Fruit fly (Drosophila melanogaster) whole organism, embryonic: ENCODE results near the gene CG12017.

ENCODE experiments used
- CG10565 ChIP-seq: fragments of 200-800 bp; sonication (Bioruptor generic); optimal IDR thresholded peaks from 3 replicates; lab custom pipeline; 2016; ENCODE audit warnings: missing biosample characterization, mild to moderate bottlenecking, missing genetic modification characterization
- CG11093 ChIP-seq: fragments of 200-800 bp; sonication (Bioruptor generic); IDR thresholded peaks from 3 replicates; pipeline ENCODE4 v1.3.6; 2022; ENCODE audit warnings: missing biosample characterization, missing genetic modification characterization
- CG11398 ChIP-seq: fragments of 200-800 bp; sonication (Bioruptor generic); optimal IDR thresholded peaks from 2 replicates; lab custom pipeline; 2016; ENCODE audit warnings: missing biosample characterization, missing genetic modification characterization
- CG11504 ChIP-seq: fragments of 200-800 bp; sonication (Bioruptor generic); optimal IDR thresholded peaks from 3 replicates; lab custom pipeline; 2019; ENCODE audit warnings: missing biosample characterization, mild to moderate bottlenecking, missing genetic modification characterization, moderate library complexity
- CG12104 ChIP-seq: fragments of 200-800 bp; sonication (Bioruptor generic); optimal IDR thresholded peaks from 3 replicates; lab custom pipeline; 2016; ENCODE audit warnings: missing biosample characterization, missing genetic modification characterization
- CG1602 ChIP-seq: fragments of 200-800 bp; sonication (Bioruptor generic); optimal IDR thresholded peaks from 3 replicates; lab custom pipeline; 2016; ENCODE audit warnings: missing biosample characterization, missing genetic modification characterization
- CG17802 ChIP-seq: fragments of 200-800 bp; sonication (Bioruptor generic); optimal IDR thresholded peaks from 2 replicates; lab custom pipeline; 2018; ENCODE audit warnings: missing biosample characterization, mild to moderate bottlenecking, missing genetic modification characterization, moderate library complexity
- CG17912 ChIP-seq: fragments of 200-800 bp; sonication (Bioruptor generic); optimal IDR thresholded peaks from 2 replicates; lab custom pipeline; 2018; ENCODE audit warnings: missing biosample characterization, mild to moderate bottlenecking, missing genetic modification characterization
- CG18476 ChIP-seq: fragments of 200-800 bp; sonication (Bioruptor generic); optimal IDR thresholded peaks from 2 replicates; lab custom pipeline; 2016; ENCODE audit warnings: missing biosample characterization, mild to moderate bottlenecking, missing genetic modification characterization
- CG31224 ChIP-seq: fragments of 200-800 bp; sonication (Bioruptor generic); IDR thresholded peaks from 2 replicates; pipeline ENCODE4 v1.3.6; 2022; ENCODE audit warnings: missing biosample characterization, missing genetic modification characterization
- CG33213 ChIP-seq: fragments of 200-800 bp; sonication (Bioruptor generic); optimal IDR thresholded peaks from 3 replicates; lab custom pipeline; 2016; ENCODE audit warnings: missing biosample characterization, missing genetic modification characterization
- CG4424 ChIP-seq: fragments of 200-800 bp; sonication (Bioruptor generic); optimal IDR thresholded peaks from 3 replicates; lab custom pipeline; 2016; ENCODE audit warnings: missing biosample characterization, missing genetic modification characterization
- CG5953 ChIP-seq: fragments of 200-800 bp; sonication (Bioruptor generic); IDR thresholded peaks from 2 replicates; pipeline ENCODE4 v1.3.6; 2022; ENCODE audit warnings: missing biosample characterization, missing genetic modification characterization
- CG6254 ChIP-seq: fragments of 200-800 bp; sonication (Bioruptor generic); optimal IDR thresholded peaks from 3 replicates; lab custom pipeline; 2017; ENCODE audit warnings: mild to moderate bottlenecking, missing biosample characterization, missing genetic modification reagents, missing genetic modification characterization
- CkIIα-i1 ChIP-seq: fragments of 200-800 bp; sonication (Bioruptor generic); IDR thresholded peaks from 2 replicates; pipeline ENCODE4 v1.3.6; 2022; ENCODE audit warnings: missing biosample characterization, missing genetic modification characterization
- Doc2 ChIP-seq: fragments of 200-800 bp; sonication (Bioruptor generic); IDR thresholded peaks from 2 replicates; pipeline ENCODE4 v1.3.6; 2022; ENCODE audit warnings: missing biosample characterization, missing genetic modification characterization
- Drgx ChIP-seq: fragments of 200-800 bp; sonication (Bioruptor generic); IDR thresholded peaks from 2 replicates; pipeline ENCODE4 v1.3.6; 2022; ENCODE audit warnings: missing biosample characterization, missing genetic modification characterization
- GATAe ChIP-seq: fragments of 200-800 bp; sonication (Bioruptor generic); conservative IDR thresholded peaks from 2 replicates; pipeline ENCODE4 v1.3.6; 2022; ENCODE audit warnings: missing biosample characterization, missing genetic modification characterization
- Hmx ChIP-seq: fragments of 200-800 bp; sonication (Bioruptor generic); optimal IDR thresholded peaks from 2 replicates; lab custom pipeline; 2016; ENCODE audit warnings: missing biosample characterization, missing genetic modification characterization
- Jarid2 ChIP-seq: fragments of 200-800 bp; sonication (Bioruptor generic); optimal IDR thresholded peaks from 3 replicates; lab custom pipeline; 2017; ENCODE audit warnings: mild to moderate bottlenecking, missing biosample characterization, missing genetic modification reagents, missing genetic modification characterization
- Lhr ChIP-seq: fragments of 200-800 bp; sonication (Bioruptor generic); optimal IDR thresholded peaks from 3 replicates; lab custom pipeline; 2017; ENCODE audit warnings: mild to moderate bottlenecking, missing biosample characterization, missing genetic modification reagents, missing genetic modification characterization
- Med ChIP-seq: fragments of 200-800 bp; sonication (Bioruptor generic); peaks from one replicate; lab custom pipeline; 2016; ENCODE audit warnings: missing biosample characterization, missing genetic modification characterization, mild to moderate bottlenecking, inconsistent platforms, moderate library complexity
- Nf-YB ChIP-seq: fragments of 200-800 bp; sonication (Bioruptor generic); optimal IDR thresholded peaks from 3 replicates; lab custom pipeline; 2019; ENCODE audit warnings: missing biosample characterization, mild to moderate bottlenecking, missing genetic modification characterization, moderate library complexity
- PHDP ChIP-seq: fragments of 200-800 bp; sonication (Bioruptor generic); optimal IDR thresholded peaks from 3 replicates; lab custom pipeline; 2018; ENCODE audit warnings: missing biosample characterization, mild to moderate bottlenecking, missing genetic modification characterization, moderate library complexity
- Tbp ChIP-seq: fragments of >200 bp; optimal IDR thresholded peaks from 2 replicates; lab custom pipeline; 2018; ENCODE audit warnings: missing biosample characterization, missing genetic modification characterization
- ac ChIP-seq: fragments of 200-800 bp; sonication (Bioruptor generic); optimal IDR thresholded peaks from 3 replicates; lab custom pipeline; 2017; ENCODE audit warnings: missing biosample characterization, mild to moderate bottlenecking, missing genetic modification characterization
- bab2 ChIP-seq: fragments of 200-800 bp; sonication (Bioruptor generic); optimal IDR thresholded peaks from 2 replicates; lab custom pipeline; 2016; ENCODE audit warnings: missing biosample characterization, missing genetic modification characterization
- crp ChIP-seq, 2 experiments: fragments of 200-800 bp; sonication (Bioruptor generic); optimal IDR thresholded peaks; 2 replicates in 1 of 2; 3 replicates in 1 of 2; lab custom pipeline; 2017; ENCODE audit warnings: missing biosample characterization in 2 of 2, missing genetic modification characterization in 2 of 2, mild to moderate bottlenecking in 1 of 2, moderate library complexity in 1 of 2
- dm ChIP-seq: fragments of 200-800 bp; sonication (Bioruptor generic); optimal IDR thresholded peaks from 3 replicates; lab custom pipeline; 2016; ENCODE audit warnings: missing biosample characterization, missing genetic modification characterization
- dmrt11E ChIP-seq: fragments of 200-800 bp; sonication (Bioruptor generic); optimal IDR thresholded peaks from 3 replicates; lab custom pipeline; 2018; ENCODE audit warnings: missing biosample characterization, mild to moderate bottlenecking, missing genetic modification characterization, moderate library complexity
- ftz-f1 ChIP-seq: fragments of 200-800 bp; sonication (Bioruptor generic); optimal IDR thresholded peaks from 2 replicates; lab custom pipeline; 2016; ENCODE audit warnings: missing biosample characterization, missing genetic modification characterization
- gfzf ChIP-seq: fragments of 200-800 bp; sonication (Bioruptor generic); optimal IDR thresholded peaks from 2 replicates; lab custom pipeline; 2016; ENCODE audit warnings: missing biosample characterization, mild to moderate bottlenecking, missing genetic modification characterization, moderate library complexity
- her ChIP-seq: fragments of 200-800 bp; sonication (Bioruptor generic); optimal IDR thresholded peaks from 2 replicates; lab custom pipeline; 2016; ENCODE audit warnings: missing biosample characterization, missing genetic modification characterization
- hth ChIP-seq: fragments of >200 bp; optimal IDR thresholded peaks from 2 replicates; lab custom pipeline; 2017; ENCODE audit warnings: inconsistent platforms
- insv ChIP-seq, 2 experiments: fragments of 200-800 bp; sonication (Bioruptor generic); optimal IDR thresholded peaks; 3 replicates each; lab custom pipeline; 2016 to 2018; ENCODE audit warnings: missing biosample characterization in 2 of 2, missing genetic modification characterization in 2 of 2
- jigr1 ChIP-seq: fragments of 200-800 bp; sonication (Bioruptor generic); IDR thresholded peaks from 3 replicates; pipeline ENCODE4 v1.3.6; 2022; ENCODE audit warnings: missing biosample characterization, missing genetic modification characterization
- lbe ChIP-seq: fragments of 200-800 bp; sonication (Bioruptor generic); optimal IDR thresholded peaks from 2 replicates; lab custom pipeline; 2016; ENCODE audit warnings: missing biosample characterization, mild to moderate bottlenecking, missing genetic modification characterization
- luna ChIP-seq: fragments of 200-800 bp; sonication (Bioruptor generic); optimal IDR thresholded peaks from 2 replicates; lab custom pipeline; 2016; ENCODE audit warnings: missing biosample characterization, missing genetic modification characterization
- pan ChIP-seq, 4 experiments: fragments of >200 bp in 3 of 4; fragments of 200-800 bp in 1 of 4; sonication (Bioruptor generic) in 1 of 4; optimal IDR thresholded peaks in 3 of 4; IDR thresholded peaks in 1 of 4; 2 replicates each; pipeline versions ENCODE4 v1.3.6 to Lab custom; 2017 to 2022; ENCODE audit warnings: missing biosample characterization in 2 of 4, missing genetic modification characterization in 2 of 4, mixed read lengths in 1 of 4
- pb ChIP-seq: fragments of 200-800 bp; sonication (Bioruptor generic); optimal IDR thresholded peaks from 3 replicates; lab custom pipeline; 2016; ENCODE audit warnings: missing biosample characterization, missing genetic modification characterization
- peb ChIP-seq: fragments of 200-800 bp; sonication (Bioruptor generic); IDR thresholded peaks from 2 replicates; pipeline ENCODE4 v1.3.6; 2022; ENCODE audit warnings: missing biosample characterization, missing genetic modification characterization
- repo ChIP-seq: fragments of 200-800 bp; sonication (Bioruptor generic); optimal IDR thresholded peaks from 2 replicates; lab custom pipeline; 2016; ENCODE audit warnings: missing biosample characterization, missing genetic modification characterization
- row ChIP-seq: fragments of 200-800 bp; sonication (Bioruptor generic); IDR thresholded peaks from 3 replicates; pipeline ENCODE4 v1.3.6; 2022; ENCODE audit warnings: missing biosample characterization, missing genetic modification characterization
- schlank ChIP-seq: fragments of 200-800 bp; sonication (Bioruptor generic); optimal IDR thresholded peaks from 2 replicates; lab custom pipeline; 2018; ENCODE audit warnings: missing biosample characterization, mild to moderate bottlenecking, missing genetic modification characterization
- sens ChIP-seq: fragments of 200-800 bp; sonication (Bioruptor generic); peaks from one replicate; lab custom pipeline; 2016; ENCODE audit warnings: missing biosample characterization, missing genetic modification characterization
- sna ChIP-seq: fragments of 200-800 bp; sonication (Bioruptor generic); IDR thresholded peaks from 2 replicates; pipeline ENCODE4 v1.3.6; 2022; ENCODE audit warnings: missing biosample characterization, missing genetic modification characterization; ENCODE audit not compliant: partially characterized antibody
- unpg ChIP-seq: fragments of 200-800 bp; sonication (Bioruptor generic); optimal IDR thresholded peaks from 3 replicates; lab custom pipeline; 2018; ENCODE audit warnings: missing biosample characterization, mild to moderate bottlenecking, missing genetic modification characterization, moderate library complexity
- zf30C ChIP-seq: fragments of 200-800 bp; sonication (Bioruptor generic); optimal IDR thresholded peaks from 3 replicates; lab custom pipeline; 2018; ENCODE audit warnings: missing biosample characterization, mild to moderate bottlenecking, missing genetic modification characterization

The CG12017 gene

DNA sequence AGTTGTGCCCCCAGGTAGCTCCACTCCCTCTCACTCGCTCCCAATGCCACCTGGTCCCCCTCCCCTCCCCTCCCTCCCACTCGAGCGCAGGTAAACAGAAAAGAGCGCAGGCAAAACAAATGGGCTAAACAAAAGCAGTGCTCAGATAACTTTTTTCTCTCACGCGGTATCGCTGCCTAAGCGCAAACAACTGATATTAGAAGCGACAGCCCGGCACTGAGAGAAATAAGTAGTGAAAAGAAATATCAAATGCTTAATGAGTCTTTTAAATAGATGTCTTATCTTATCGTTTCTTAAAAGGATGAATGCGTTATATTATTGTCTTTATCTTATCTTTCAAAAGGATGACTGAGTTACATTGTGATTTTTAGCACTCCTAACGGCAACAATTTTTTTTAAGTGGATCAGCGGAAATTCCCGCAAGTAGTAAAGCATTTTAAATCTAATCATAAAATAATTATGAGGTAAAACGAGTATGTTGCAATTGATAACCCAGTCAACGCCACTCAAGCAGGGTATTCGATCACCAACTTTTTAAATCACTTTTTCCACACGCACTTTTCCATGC is 21.2 kb downstream of the CG12017 start (continued):
- TF ChIP-seq jigr1 (GFP tag; lab: Robert Waterston, UW) (peak; percentile 59; the same call in 1 of the 3 replicates), Lhr (GFP tag; lab: Kevin White, UChicago) (peak; percentile 66), CG18476 (GFP tag; lab: Kevin White, UChicago) (peak; percentile 83), Hmx (peak; percentile 78), peb (GFP tag; lab: Robert Waterston, UW) (peak; percentile 82), crp (GFP tag; optimal IDR thresholded peaks at IDR 0.05; lab: Kevin White, UChicago) (peak in 1 of 2 experiments; percentile 51), CG11398 (GFP tag; lab: Kevin White, UChicago) (peak; percentile 83), Doc2 (no peak), GATAe (GFP tag; lab: Robert Waterston, UW) (peak; percentile 96), bab2 (peak; percentile 90), CG6254 (GFP tag; lab: Kevin White, UChicago) (peak; percentile 87), lbe (GFP tag; lab: Kevin White, UChicago) (peak; percentile 42)

DNA sequence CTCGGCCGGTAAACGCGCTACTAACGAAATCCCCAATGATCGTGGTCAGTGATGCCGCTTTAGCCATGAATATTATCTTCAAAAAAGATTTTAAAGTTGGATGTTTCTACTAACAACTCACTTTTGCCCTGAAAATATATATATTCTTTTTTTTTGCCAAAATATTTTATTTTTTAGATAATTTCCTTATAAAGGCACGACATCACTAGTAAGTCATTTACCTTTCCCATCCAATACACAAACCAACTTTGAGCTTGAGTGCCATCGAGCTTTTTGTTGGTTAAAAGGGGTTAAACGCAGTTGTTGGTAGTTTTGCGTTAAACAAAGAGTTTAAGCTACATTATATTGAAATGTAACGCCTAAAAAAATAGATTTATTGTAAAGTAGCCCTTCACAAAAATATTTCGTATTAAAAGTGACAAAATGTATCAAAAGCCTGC is 23.1 kb downstream of the CG12017 start, which contains the start of gene CG14968:
Gene CG14968 (minus strand): TSS at position 26 of the 440 bp plus-strand sequence.
- TF ChIP-seq GATAe (GFP tag; lab: Robert Waterston, UW), result peak; percentile 75; the same call in 1 of the 2 replicates
- no peak for TF ChIP-seq hth (lab: Kevin White, UChicago)
- peak; percentile 37 for TF ChIP-seq pb
- TF ChIP-seq sens (GFP tag; lab: Kevin White, UChicago), result peak; percentile 97
- peak; percentile 81 for TF ChIP-seq CG6254 (GFP tag; lab: Kevin White, UChicago)
- peak; percentile 54 for TF ChIP-seq luna
- peak; percentile 70 for TF ChIP-seq schlank (tag; lab: Kevin White, UChicago)
- TF ChIP-seq unpg (GFP tag; lab: Kevin White, UChicago), result peak; percentile 95
- peak; percentile 33 for TF ChIP-seq gfzf (GFP tag; lab: Kevin White, UChicago)
- peak; percentile 69 for TF ChIP-seq CG33213 (GFP tag; lab: Kevin White, UChicago)
- peak; percentile 96 for TF ChIP-seq row (GFP tag; lab: Robert Waterston, UW)
- TF ChIP-seq CG10565 (GFP tag; lab: Kevin White, UChicago), result peak; percentile 62
- TF ChIP-seq Med (GFP tag; lab: Kevin White, UChicago), result peak; percentile 96
- TF ChIP-seq repo (GFP tag; lab: Kevin White, UChicago), result peak; percentile 76
- peak in 1 of 2 experiments; percentile 33 for TF ChIP-seq insv (GFP tag; optimal IDR thresholded peaks at IDR 0.05; lab: Kevin White, UChicago)
- TF ChIP-seq Jarid2 (GFP tag; lab: Kevin White, UChicago), result peak; percentile 69
- TF ChIP-seq dmrt11E, result peak; percentile 78
- TF ChIP-seq CG1602 (GFP tag; lab: Kevin White, UChicago), result peak; percentile 91
- no peak for TF ChIP-seq pan (optimal IDR thresholded peaks at IDR 0.05; lab: Kevin White, UChicago)
- TF ChIP-seq pan (GFP tag; optimal IDR thresholded peaks at IDR 0.05 in 1 of 2, IDR thresholded peaks at IDR 0.05 in 1 of 2), result peak in 1 of 2 experiments; percentile 98
- peak; percentile 74 for TF ChIP-seq CG17802 (tag; lab: Kevin White, UChicago)
- TF ChIP-seq Hmx, result no peak
- no peak for TF ChIP-seq Tbp
- peak; percentile 97 for TF ChIP-seq PHDP (tag; lab: Kevin White, UChicago)
- TF ChIP-seq zf30C, result no peak
- TF ChIP-seq CG11093, result peak; percentile 66; the same call in 2 of the 3 replicates
- no peak for TF ChIP-seq dm (GFP tag; lab: Kevin White, UChicago)
- TF ChIP-seq Drgx, result peak; percentile 95
- peak; percentile 91 for TF ChIP-seq CG5953
- TF ChIP-seq ac (GFP tag; lab: Kevin White, UChicago), result peak; percentile 8
- TF ChIP-seq CG17912 (GFP tag; lab: Kevin White, UChicago), result peak; percentile 76
- TF ChIP-seq her (GFP tag; lab: Kevin White, UChicago), result peak; percentile 36
- TF ChIP-seq CG11504 (tag; lab: Kevin White, UChicago), result peak; percentile 95
- peak; percentile 93 for TF ChIP-seq CG4424 (GFP tag; lab: Kevin White, UChicago)
- TF ChIP-seq ftz-f1 (GFP tag; lab: Kevin White, UChicago), result peak; percentile 48
- TF ChIP-seq sna (GFP tag; lab: Robert Waterston, UW), result no peak
- peak; percentile 81 for TF ChIP-seq Nf-YB
- TF ChIP-seq CG31224 (GFP tag; lab: Robert Waterston, UW), result peak; percentile 93
- peak; percentile 95 for TF ChIP-seq CG12104
- peak; percentile 77 for TF ChIP-seq CkIIα-i1 (GFP tag; lab: Robert Waterston, UW)
